Worm (Caenorhabditis elegans): ENCODE data around the gene F38B6.2.

ce11 chrX:6665129-6665858 is 33.0 kb upstream of the F38B6.2 start:
- no peak for TF ChIP-seq tbx-11 (GFP tag; IDR thresholded peaks at IDR 0.05)
- TF ChIP-seq F13C5.2 (tag; optimal IDR thresholded peaks at IDR 0.05): no peak
- no peak for TF ChIP-seq ama-1 (optimal IDR thresholded peaks at IDR 0.05)
- no peak for TF ChIP-seq hmbx-1 (tag; optimal IDR thresholded peaks at IDR 0.05)
- no peak for TF ChIP-seq hnd-1 (tag; optimal IDR thresholded peaks at IDR 0.05)
- no peak for TF ChIP-seq pes-1 (GFP tag; IDR thresholded peaks at IDR 0.05)
- TF ChIP-seq aly-1 (tag; optimal IDR thresholded peaks at IDR 0.05): no peak
- TF ChIP-seq hmg-4 (GFP tag; optimal IDR thresholded peaks at IDR 0.05): no peak
- no peak for TF ChIP-seq flt-1 (GFP tag; IDR thresholded peaks at IDR 0.05)

Data from whole organism, early embryonic.